Fruit fly (Drosophila melanogaster) whole organism, embryonic: ENCODE results near the gene CG15249.

ENCODE experiments used
- Blimp-1 ChIP-seq: fragments of 200-800 bp; sonication (Bioruptor generic); optimal IDR thresholded peaks from 3 replicates; lab custom pipeline; 2018; ENCODE audit warnings: missing biosample characterization, missing genetic modification characterization, mild to moderate bottlenecking, moderate library complexity, missing genetic modification reagents
- CG10209 ChIP-seq: fragments of 200-800 bp; sonication (Bioruptor generic); optimal IDR thresholded peaks from 3 replicates; lab custom pipeline; 2017; ENCODE audit warnings: missing biosample characterization, mild to moderate bottlenecking, missing genetic modification characterization, missing genetic modification reagents
- CG10267 ChIP-seq: fragments of 200-800 bp; sonication (Bioruptor generic); optimal IDR thresholded peaks from 2 replicates; lab custom pipeline; 2018; ENCODE audit warnings: missing biosample characterization, mild to moderate bottlenecking, missing genetic modification characterization, moderate library complexity
- CG10654 ChIP-seq: fragments of 200-800 bp; sonication (Bioruptor generic); optimal IDR thresholded peaks from 2 replicates; lab custom pipeline; 2016; ENCODE audit warnings: missing biosample characterization, missing genetic modification characterization
- CG11456 ChIP-seq: fragments of 200-800 bp; sonication (Bioruptor generic); IDR thresholded peaks from 3 replicates; pipeline ENCODE4 v1.3.6; 2022; ENCODE audit warnings: missing biosample characterization, missing genetic modification characterization
- CG13123 ChIP-seq: fragments of 200-800 bp; sonication (Bioruptor generic); optimal IDR thresholded peaks from 2 replicates; lab custom pipeline; 2016; ENCODE audit warnings: missing biosample characterization, missing genetic modification characterization
- CG14710 ChIP-seq: fragments of 200-800 bp; sonication (Bioruptor generic); optimal IDR thresholded peaks from 3 replicates; lab custom pipeline; 2019; ENCODE audit warnings: missing biosample characterization, mild to moderate bottlenecking, missing genetic modification characterization, moderate library complexity
- CG15011 ChIP-seq: fragments of 200-800 bp; sonication (Bioruptor generic); optimal IDR thresholded peaks from 3 replicates; lab custom pipeline; 2018; ENCODE audit warnings: missing biosample characterization, mild to moderate bottlenecking, missing genetic modification characterization
- CG1603 ChIP-seq: fragments of 200-800 bp; sonication (Bioruptor generic); optimal IDR thresholded peaks from 2 replicates; lab custom pipeline; 2019; ENCODE audit warnings: missing biosample characterization, mild to moderate bottlenecking, missing genetic modification characterization, moderate library complexity
- CG17568 ChIP-seq: fragments of 200-800 bp; sonication (Bioruptor generic); optimal IDR thresholded peaks from 2 replicates; lab custom pipeline; 2018; ENCODE audit warnings: missing biosample characterization, mild to moderate bottlenecking, missing genetic modification characterization, moderate library complexity
- CG2678 ChIP-seq: fragments of 200-800 bp; sonication (Bioruptor generic); optimal IDR thresholded peaks from 3 replicates; lab custom pipeline; 2019; ENCODE audit warnings: missing biosample characterization, mild to moderate bottlenecking, missing genetic modification characterization, moderate library complexity
- CG2712 ChIP-seq: fragments of 200-800 bp; optimal IDR thresholded peaks from 3 replicates; lab custom pipeline; 2019; ENCODE audit warnings: missing biosample characterization, mild to moderate bottlenecking, missing genetic modification characterization, moderate library complexity
- CG2875 ChIP-seq: fragments of 200-800 bp; sonication (Bioruptor generic); optimal IDR thresholded peaks from 2 replicates; lab custom pipeline; 2017; ENCODE audit warnings: missing biosample characterization, mild to moderate bottlenecking, missing genetic modification characterization, missing genetic modification reagents
- CG42726 ChIP-seq: fragments of 200-800 bp; sonication (Bioruptor generic); IDR thresholded peaks from 2 replicates; pipeline ENCODE4 v1.3.6; 2022; ENCODE audit warnings: missing biosample characterization, missing genetic modification characterization; ENCODE audit not compliant: partially characterized antibody
- CG4424 ChIP-seq: fragments of 200-800 bp; sonication (Bioruptor generic); optimal IDR thresholded peaks from 3 replicates; lab custom pipeline; 2016; ENCODE audit warnings: missing biosample characterization, missing genetic modification characterization
- CG6254 ChIP-seq: fragments of 200-800 bp; sonication (Bioruptor generic); optimal IDR thresholded peaks from 3 replicates; lab custom pipeline; 2017; ENCODE audit warnings: mild to moderate bottlenecking, missing biosample characterization, missing genetic modification reagents, missing genetic modification characterization
- CG7839 ChIP-seq: fragments of 200-800 bp; sonication (Bioruptor generic); optimal IDR thresholded peaks from 3 replicates; lab custom pipeline; 2018; ENCODE audit warnings: missing biosample characterization, mild to moderate bottlenecking, missing genetic modification characterization, moderate library complexity
- CG9609 ChIP-seq: fragments of 200-800 bp; sonication (Bioruptor generic); optimal IDR thresholded peaks from 3 replicates; lab custom pipeline; 2016; ENCODE audit warnings: missing biosample characterization, missing genetic modification characterization
- CG9932 ChIP-seq: fragments of 200-800 bp; sonication (Bioruptor generic); IDR thresholded peaks from 2 replicates; pipeline ENCODE4 v1.3.6; 2022; ENCODE audit warnings: missing biosample characterization, missing genetic modification characterization
- CHES-1-like ChIP-seq: fragments of 200-800 bp; sonication (Bioruptor generic); optimal IDR thresholded peaks from 2 replicates; lab custom pipeline; 2016; ENCODE audit warnings: missing biosample characterization, missing genetic modification characterization
- Dbx ChIP-seq: fragments of 200-800 bp; sonication (Bioruptor generic); IDR thresholded peaks from 3 replicates; pipeline ENCODE4 v1.3.6; 2022; ENCODE audit warnings: missing biosample characterization, missing genetic modification characterization
- Eip74EF ChIP-seq, 2 experiments: fragments of 200-800 bp in 1 of 2; fragments of >200 bp in 1 of 2; sonication (Bioruptor generic) in 1 of 2; optimal IDR thresholded peaks; 2 replicates each; lab custom pipeline; 2017 to 2019; ENCODE audit warnings: missing biosample characterization in 2 of 2, missing genetic modification characterization in 2 of 2, mild to moderate bottlenecking in 1 of 2, moderate library complexity in 1 of 2
- Hmx ChIP-seq: fragments of 200-800 bp; sonication (Bioruptor generic); optimal IDR thresholded peaks from 2 replicates; lab custom pipeline; 2016; ENCODE audit warnings: missing biosample characterization, missing genetic modification characterization
- Lhr ChIP-seq: fragments of 200-800 bp; sonication (Bioruptor generic); optimal IDR thresholded peaks from 3 replicates; lab custom pipeline; 2017; ENCODE audit warnings: mild to moderate bottlenecking, missing biosample characterization, missing genetic modification reagents, missing genetic modification characterization
- NC2α ChIP-seq: fragments of 200-800 bp; sonication (Bioruptor generic); optimal IDR thresholded peaks from 2 replicates; lab custom pipeline; 2016; ENCODE audit warnings: missing biosample characterization, missing genetic modification characterization
- Neu2 ChIP-seq: fragments of 200-800 bp; sonication (Bioruptor generic); optimal IDR thresholded peaks from 3 replicates; lab custom pipeline; 2016; ENCODE audit warnings: missing biosample characterization, missing genetic modification characterization, borderline replicate concordance
- Pdp1 ChIP-seq, 2 experiments: fragments of 200-800 bp; sonication (Bioruptor generic); optimal IDR thresholded peaks; 3 replicates each; lab custom pipeline; 2016; ENCODE audit warnings: missing biosample characterization in 2 of 2, missing genetic modification characterization in 2 of 2, mild to moderate bottlenecking in 1 of 2, moderate library complexity in 1 of 2
- Poxn ChIP-seq: fragments of 200-800 bp; sonication (Bioruptor generic); IDR thresholded peaks from 2 replicates; pipeline ENCODE4 v1.3.6; 2022; ENCODE audit warnings: missing biosample characterization, missing genetic modification characterization
- Rfx ChIP-seq: fragments of 200-800 bp; sonication (Bioruptor generic); IDR thresholded peaks from 2 replicates; pipeline ENCODE4 v1.3.6; 2022; ENCODE audit warnings: missing biosample characterization, missing genetic modification characterization
- Side ChIP-seq: fragments of 200-800 bp; sonication (Bioruptor generic); optimal IDR thresholded peaks from 2 replicates; lab custom pipeline; 2016; ENCODE audit warnings: missing biosample characterization, missing genetic modification characterization
- Trl ChIP-seq, 3 experiments: fragments of >200 bp in 2 of 3; fragments of 200-800 bp in 1 of 3; sonication (Bioruptor generic) in 1 of 3; optimal IDR thresholded peaks; 2 replicates in 1 of 3; 3 replicates in 2 of 3; lab custom pipeline; 2016 to 2017; ENCODE audit warnings: missing biosample characterization in 1 of 3, missing genetic modification characterization in 1 of 3
- Xbp1 ChIP-seq: fragments of 200-800 bp; sonication (Bioruptor generic); optimal IDR thresholded peaks from 3 replicates; lab custom pipeline; 2016; ENCODE audit warnings: missing biosample characterization, mild to moderate bottlenecking, missing genetic modification characterization
- al ChIP-seq: fragments of 200-800 bp; sonication (Bioruptor generic); IDR thresholded peaks from 2 replicates; pipeline ENCODE4 v1.3.6; 2022; ENCODE audit warnings: missing biosample characterization, missing genetic modification characterization
- bbx ChIP-seq: fragments of 200-800 bp; sonication (Bioruptor generic); IDR thresholded peaks from 2 replicates; pipeline ENCODE4 v1.3.6; 2022; ENCODE audit warnings: missing biosample characterization, missing genetic modification characterization; ENCODE audit not compliant: partially characterized antibody
- bowl ChIP-seq: fragments of 200-800 bp; sonication (Bioruptor generic); IDR thresholded peaks from 2 replicates; pipeline ENCODE4 v1.3.6; 2022; ENCODE audit warnings: missing biosample characterization, missing genetic modification characterization
- br ChIP-seq: fragments of >200 bp; optimal IDR thresholded peaks from 2 replicates; lab custom pipeline; 2017
- dan ChIP-seq: fragments of 200-800 bp; sonication (Bioruptor generic); IDR thresholded peaks from 2 replicates; pipeline ENCODE4 v1.3.6; 2022; ENCODE audit warnings: missing biosample characterization, missing genetic modification characterization
- emc ChIP-seq: fragments of 200-800 bp; sonication (Bioruptor generic); optimal IDR thresholded peaks from 2 replicates; lab custom pipeline; 2016; ENCODE audit warnings: missing biosample characterization, missing genetic modification characterization
- eyg ChIP-seq: fragments of 200-800 bp; sonication (Bioruptor generic); optimal IDR thresholded peaks from 3 replicates; lab custom pipeline; 2016; ENCODE audit warnings: missing biosample characterization, missing genetic modification characterization
- gfzf ChIP-seq: fragments of 200-800 bp; sonication (Bioruptor generic); optimal IDR thresholded peaks from 2 replicates; lab custom pipeline; 2016; ENCODE audit warnings: missing biosample characterization, mild to moderate bottlenecking, missing genetic modification characterization, moderate library complexity
- gsb-n ChIP-seq: fragments of 200-800 bp; sonication (Bioruptor generic); optimal IDR thresholded peaks from 3 replicates; lab custom pipeline; 2018; ENCODE audit warnings: missing biosample characterization, mild to moderate bottlenecking, missing genetic modification characterization
- ind ChIP-seq: fragments of 200-800 bp; sonication (Bioruptor generic); optimal IDR thresholded peaks from 3 replicates; lab custom pipeline; 2016; ENCODE audit warnings: missing biosample characterization, missing genetic modification characterization
- kay ChIP-seq: fragments of 200-800 bp; sonication (Bioruptor generic); optimal IDR thresholded peaks from 2 replicates; lab custom pipeline; 2016; ENCODE audit warnings: missing biosample characterization, missing genetic modification characterization
- lab ChIP-seq: fragments of 200-800 bp; sonication (Bioruptor generic); optimal IDR thresholded peaks from 3 replicates; lab custom pipeline; 2017; ENCODE audit warnings: missing biosample characterization, missing genetic modification characterization, mild to moderate bottlenecking, moderate library complexity, missing genetic modification reagents
- seq ChIP-seq: fragments of 200-800 bp; sonication (Bioruptor generic); IDR thresholded peaks from 2 replicates; pipeline ENCODE4 v1.3.6; 2022; ENCODE audit warnings: missing biosample characterization, missing genetic modification characterization
- so ChIP-seq: fragments of 200-800 bp; sonication (Bioruptor generic); IDR thresholded peaks from 3 replicates; pipeline ENCODE4 v1.3.6; 2022; ENCODE audit warnings: missing biosample characterization, missing genetic modification characterization
- tin ChIP-seq: fragments of 200-800 bp; sonication (Bioruptor generic); optimal IDR thresholded peaks from 3 replicates; lab custom pipeline; 2016; ENCODE audit warnings: missing biosample characterization, missing genetic modification characterization
- trem ChIP-seq: fragments of 200-800 bp; optimal IDR thresholded peaks from 3 replicates; lab custom pipeline; 2019; ENCODE audit warnings: missing biosample characterization, mild to moderate bottlenecking, missing genetic modification characterization, moderate library complexity
- vnd ChIP-seq: fragments of 200-800 bp; sonication (Bioruptor generic); IDR thresholded peaks from 3 replicates; pipeline ENCODE4 v1.3.6; 2022; ENCODE audit warnings: missing biosample characterization, missing genetic modification characterization; ENCODE audit not compliant: partially characterized antibody
- zfh2 ChIP-seq: fragments of 200-800 bp; sonication (Bioruptor generic); optimal IDR thresholded peaks from 2 replicates; lab custom pipeline; 2016; ENCODE audit warnings: missing biosample characterization, missing genetic modification characterization

Gene CG15249

DNA sequence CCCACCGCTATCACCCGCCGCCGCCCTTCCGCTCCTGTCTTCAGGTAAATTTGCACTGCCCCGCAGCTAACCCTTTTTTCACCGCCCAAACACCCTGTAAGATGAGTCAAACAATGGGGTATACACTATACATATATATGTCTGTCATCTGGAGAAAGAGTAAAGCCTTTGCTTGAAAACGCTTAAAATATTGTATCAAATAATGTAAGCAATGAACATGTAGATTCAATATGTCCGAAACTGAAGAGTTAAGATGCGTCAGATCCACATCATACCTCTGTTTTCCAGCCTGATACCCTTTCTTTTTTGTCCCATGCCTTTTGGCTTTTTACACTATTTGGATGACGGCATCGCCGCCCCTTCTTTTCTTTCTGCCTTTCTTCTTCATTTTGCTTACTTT lies 6.6 kb downstream of the CG15249 start (continued):
- TF ChIP-seq CG14710 (tag; lab: Kevin White, UChicago) (no peak), ind (GFP tag; lab: Kevin White, UChicago) (peak; percentile 49), CG6254 (GFP tag; lab: Kevin White, UChicago) (no peak), CG4424 (peak; percentile 10), Xbp1 (GFP tag; lab: Kevin White, UChicago) (peak; percentile 28), Neu2 (GFP tag; lab: Kevin White, UChicago) (no peak), emc (no peak), CG42726 (GFP tag; lab: Robert Waterston, UW) (no peak), zfh2 (GFP tag; lab: Kevin White, UChicago) (no peak), dan (GFP tag; lab: Robert Waterston, UW) (no peak), Trl (optimal IDR thresholded peaks at IDR 0.05; lab: Kevin White, UChicago) (no peak), Trl (GFP tag; optimal IDR thresholded peaks at IDR 0.05; lab: Kevin White, UChicago) (no peak), bbx (no peak), lab (peak; percentile 50), CG10654 (GFP tag; lab: Kevin White, UChicago) (no peak), CG1603 (tag; lab: Kevin White, UChicago) (peak; percentile 58), CG10209 (GFP tag; lab: Kevin White, UChicago) (peak; percentile 30), eyg (GFP tag; lab: Kevin White, UChicago) (no peak), so (GFP tag; lab: Robert Waterston, UW) (0 out of 3 replicates have a peak, but pooled peaks have one; percentile 19), CG9932 (GFP tag; lab: Robert Waterston, UW) (peak; percentile 33; the same call in 1 of the 2 replicates), seq (GFP tag; lab: Robert Waterston, UW) (no peak), CG7839 (tag; lab: Kevin White, UChicago) (peak; percentile 46), Blimp-1 (GFP tag; lab: Kevin White, UChicago) (peak; percentile 47), Lhr (GFP tag; lab: Kevin White, UChicago) (no peak), CG13123 (GFP tag; lab: Kevin White, UChicago) (no peak), Side (no peak), tin (peak; percentile 23), CG17568 (GFP tag; lab: Kevin White, UChicago) (no peak), gfzf (GFP tag; lab: Kevin White, UChicago) (no peak), CG11456 (GFP tag; lab: Robert Waterston, UW) (0 out of 3 replicates have a peak, but pooled peaks have one; percentile 54), Rfx (peak; percentile 51; the same call in 1 of the 2 replicates), Eip74EF (GFP tag; optimal IDR thresholded peaks at IDR 0.05; lab: Kevin White, UChicago) (no peak), Hmx (GFP tag; lab: Kevin White, UChicago) (no peak), CHES-1-like (no peak), CG2712 (tag; lab: Kevin White, UChicago) (peak; percentile 40), kay (GFP tag; lab: Kevin White, UChicago) (no peak), CG2678 (tag; lab: Kevin White, UChicago) (peak; percentile 32), CG9609 (GFP tag; lab: Kevin White, UChicago) (peak; percentile 1), vnd (no peak), Dbx (no peak), CG10267 (no peak), br (no peak), gsb-n (tag; lab: Kevin White, UChicago) (no peak), trem (no peak), al (GFP tag; lab: Robert Waterston, UW) (0 out of 2 replicates have a peak, but pooled peaks have one; percentile 30), bowl (GFP tag; lab: Robert Waterston, UW) (no peak), Poxn (GFP tag; lab: Robert Waterston, UW) (no peak), CG15011 (GFP tag; lab: Kevin White, UChicago) (no peak), NC2α (GFP tag; lab: Kevin White, UChicago) (no peak), CG2875 (GFP tag; lab: Kevin White, UChicago) (no peak), Pdp1 (GFP tag; optimal IDR thresholded peaks at IDR 0.05; lab: Kevin White, UChicago) (peak in 1 of 2 experiments; percentile 23)
